Fruit fly (Drosophila melanogaster) whole organism, embryonic: Measurements from ENCODE around the gene vib.

Experiments
- Aef1 ChIP-seq: fragments of 200-800 bp; sonication (Bioruptor generic); IDR thresholded peaks from 3 replicates; pipeline ENCODE4 v1.3.6; 2022; ENCODE audit warnings: missing biosample characterization, missing genetic modification characterization
- CG11456 ChIP-seq: fragments of 200-800 bp; sonication (Bioruptor generic); IDR thresholded peaks from 3 replicates; pipeline ENCODE4 v1.3.6; 2022; ENCODE audit warnings: missing biosample characterization, missing genetic modification characterization
- CG11560 ChIP-seq: fragments of 200-800 bp; sonication (Bioruptor generic); IDR thresholded peaks from 3 replicates; pipeline ENCODE4 v1.3.6; 2022; ENCODE audit warnings: missing biosample characterization, missing genetic modification characterization
- CG12219 ChIP-seq: fragments of 200-800 bp; sonication (Bioruptor generic); optimal IDR thresholded peaks from 3 replicates; lab custom pipeline; 2018; ENCODE audit warnings: missing biosample characterization, mild to moderate bottlenecking, missing genetic modification characterization
- CG12744 ChIP-seq: fragments of 200-800 bp; sonication (Bioruptor generic); optimal IDR thresholded peaks from 2 replicates; lab custom pipeline; 2016; ENCODE audit warnings: missing biosample characterization, missing genetic modification characterization
- CG13894 ChIP-seq: fragments of 200-800 bp; sonication (Bioruptor generic); optimal IDR thresholded peaks from 3 replicates; lab custom pipeline; 2018; ENCODE audit warnings: missing biosample characterization, mild to moderate bottlenecking, missing genetic modification characterization, moderate library complexity
- CG14667 ChIP-seq: fragments of 200-800 bp; sonication (Bioruptor generic); IDR thresholded peaks from 2 replicates; pipeline ENCODE4 v1.3.6; 2022; ENCODE audit warnings: missing biosample characterization, missing genetic modification characterization
- CG15479 ChIP-seq: fragments of 200-800 bp; sonication (Bioruptor generic); optimal IDR thresholded peaks from 3 replicates; lab custom pipeline; 2019; ENCODE audit warnings: missing biosample characterization, mild to moderate bottlenecking, missing genetic modification characterization, moderate library complexity
- CG1832 ChIP-seq: fragments of 200-800 bp; sonication (Bioruptor generic); optimal IDR thresholded peaks from 2 replicates; lab custom pipeline; 2017; ENCODE audit warnings: missing biosample characterization, mild to moderate bottlenecking, missing genetic modification characterization, inconsistent platforms
- CG18764 ChIP-seq: fragments of 200-800 bp; sonication (Bioruptor generic); optimal IDR thresholded peaks from 3 replicates; lab custom pipeline; 2016; ENCODE audit warnings: missing biosample characterization, missing genetic modification characterization
- CG2116 ChIP-seq: fragments of 200-800 bp; sonication (Bioruptor generic); optimal IDR thresholded peaks from 3 replicates; lab custom pipeline; 2018; ENCODE audit warnings: missing biosample characterization, mild to moderate bottlenecking, missing genetic modification characterization
- CG2199 ChIP-seq: fragments of 200-800 bp; sonication (Bioruptor generic); IDR thresholded peaks from 3 replicates; pipeline ENCODE4 v1.3.6; 2022; ENCODE audit warnings: missing biosample characterization, missing genetic modification characterization
- CG30431 ChIP-seq: fragments of 200-800 bp; sonication (Bioruptor generic); optimal IDR thresholded peaks from 2 replicates; lab custom pipeline; 2017; ENCODE audit warnings: missing biosample characterization, missing genetic modification characterization
- CG31365 ChIP-seq: fragments of 200-800 bp; sonication (Bioruptor generic); optimal IDR thresholded peaks from 2 replicates; lab custom pipeline; 2018; ENCODE audit warnings: missing biosample characterization, mild to moderate bottlenecking, missing genetic modification characterization
- CG31388 ChIP-seq: fragments of 200-800 bp; sonication (Bioruptor generic); optimal IDR thresholded peaks from 2 replicates; lab custom pipeline; 2016; ENCODE audit warnings: missing biosample characterization, missing genetic modification characterization
- CG34376 ChIP-seq: fragments of 200-800 bp; sonication (Bioruptor generic); optimal IDR thresholded peaks from 2 replicates; lab custom pipeline; 2018; ENCODE audit warnings: missing biosample characterization, mild to moderate bottlenecking, missing genetic modification characterization
- CG34422 ChIP-seq: fragments of 200-800 bp; sonication (Bioruptor generic); IDR thresholded peaks from 3 replicates; pipeline ENCODE4 v1.3.6; 2022; ENCODE audit warnings: missing biosample characterization, missing genetic modification characterization
- CG3847 ChIP-seq: fragments of 200-800 bp; sonication (Bioruptor generic); IDR thresholded peaks from 2 replicates; pipeline ENCODE4 v1.3.6; 2022; ENCODE audit warnings: missing biosample characterization, missing genetic modification characterization
- CG4424 ChIP-seq: fragments of 200-800 bp; sonication (Bioruptor generic); optimal IDR thresholded peaks from 3 replicates; lab custom pipeline; 2016; ENCODE audit warnings: missing biosample characterization, missing genetic modification characterization
- CG4730 ChIP-seq: fragments of 200-800 bp; sonication (Bioruptor generic); IDR thresholded peaks from 2 replicates; pipeline ENCODE4 v1.3.6; 2022; ENCODE audit warnings: missing biosample characterization, missing genetic modification characterization
- CG6272 ChIP-seq: fragments of 200-800 bp; sonication (Bioruptor generic); IDR thresholded peaks from 2 replicates; pipeline ENCODE4 v1.3.6; 2022; ENCODE audit warnings: missing biosample characterization, missing genetic modification characterization
- CG6654 ChIP-seq: fragments of 200-800 bp; sonication (Bioruptor generic); optimal IDR thresholded peaks from 2 replicates; lab custom pipeline; 2017; ENCODE audit warnings: missing biosample characterization, mild to moderate bottlenecking, missing genetic modification characterization
- CG7745 ChIP-seq: fragments of 200-800 bp; sonication (Bioruptor generic); optimal IDR thresholded peaks from 2 replicates; lab custom pipeline; 2018; ENCODE audit warnings: missing biosample characterization, mild to moderate bottlenecking, missing genetic modification characterization, moderate library complexity
- CG8924 ChIP-seq: fragments of 200-800 bp; optimal IDR thresholded peaks from 3 replicates; lab custom pipeline; 2019; ENCODE audit warnings: missing biosample characterization, mild to moderate bottlenecking, missing genetic modification characterization, moderate library complexity
- CG9817 ChIP-seq: fragments of 200-800 bp; sonication (Bioruptor generic); optimal IDR thresholded peaks from 2 replicates; lab custom pipeline; 2018; ENCODE audit warnings: missing biosample characterization, mild to moderate bottlenecking, missing genetic modification characterization, moderate library complexity
- D19B ChIP-seq: fragments of 200-800 bp; sonication (Bioruptor generic); optimal IDR thresholded peaks from 2 replicates; lab custom pipeline; 2017; ENCODE audit warnings: missing biosample characterization, mild to moderate bottlenecking, missing genetic modification characterization
- Eip74EF ChIP-seq, 2 experiments: fragments of 200-800 bp in 1 of 2; fragments of >200 bp in 1 of 2; sonication (Bioruptor generic) in 1 of 2; optimal IDR thresholded peaks; 2 replicates each; lab custom pipeline; 2017 to 2019; ENCODE audit warnings: missing biosample characterization in 2 of 2, missing genetic modification characterization in 2 of 2, mild to moderate bottlenecking in 1 of 2, moderate library complexity in 1 of 2
- Fer1 ChIP-seq: fragments of 200-800 bp; sonication (Bioruptor generic); optimal IDR thresholded peaks from 2 replicates; lab custom pipeline; 2017; ENCODE audit warnings: missing biosample characterization, mild to moderate bottlenecking, missing genetic modification characterization
- GATAe ChIP-seq: fragments of 200-800 bp; sonication (Bioruptor generic); conservative IDR thresholded peaks from 2 replicates; pipeline ENCODE4 v1.3.6; 2022; ENCODE audit warnings: missing biosample characterization, missing genetic modification characterization
- HLH4C ChIP-seq: fragments of 200-800 bp; sonication (Bioruptor generic); IDR thresholded peaks from 3 replicates; pipeline ENCODE4 v1.3.6; 2022; ENCODE audit warnings: missing biosample characterization, missing genetic modification characterization; ENCODE audit not compliant: partially characterized antibody
- HmgD ChIP-seq: fragments of 200-800 bp; sonication (Bioruptor generic); optimal IDR thresholded peaks from 3 replicates; lab custom pipeline; 2016; ENCODE audit warnings: missing biosample characterization, missing genetic modification characterization
- HmgZ ChIP-seq: fragments of 200-800 bp; sonication (Bioruptor generic); optimal IDR thresholded peaks from 2 replicates; lab custom pipeline; 2018; ENCODE audit warnings: missing biosample characterization, mild to moderate bottlenecking, missing genetic modification characterization
- Hr51 ChIP-seq, 2 experiments: fragments of 200-800 bp; sonication (Bioruptor generic); optimal IDR thresholded peaks; 2 replicates in 1 of 2; 3 replicates in 1 of 2; lab custom pipeline; 2016 to 2018; ENCODE audit warnings: missing biosample characterization in 2 of 2, missing genetic modification characterization in 2 of 2, mild to moderate bottlenecking in 1 of 2, moderate library complexity in 1 of 2
- Sox100B ChIP-seq: fragments of 200-800 bp; sonication (Bioruptor generic); optimal IDR thresholded peaks from 3 replicates; lab custom pipeline; 2018; ENCODE audit warnings: missing biosample characterization, mild to moderate bottlenecking, missing genetic modification characterization
- aop ChIP-seq: fragments of 200-800 bp; sonication (Bioruptor generic); IDR thresholded peaks from 2 replicates; pipeline ENCODE4 v1.3.6; 2022; ENCODE audit warnings: missing biosample characterization, missing genetic modification characterization
- bcd ChIP-seq: fragments of 200-800 bp; sonication (Bioruptor generic); optimal IDR thresholded peaks from 2 replicates; lab custom pipeline; 2017; ENCODE audit warnings: missing biosample characterization, mild to moderate bottlenecking, missing genetic modification characterization
- croc ChIP-seq: fragments of 200-800 bp; sonication (Bioruptor generic); conservative IDR thresholded peaks from 3 replicates; pipeline ENCODE4 v1.3.6; 2022; ENCODE audit warnings: missing biosample characterization, missing genetic modification characterization
- dan ChIP-seq: fragments of 200-800 bp; sonication (Bioruptor generic); IDR thresholded peaks from 2 replicates; pipeline ENCODE4 v1.3.6; 2022; ENCODE audit warnings: missing biosample characterization, missing genetic modification characterization
- esg ChIP-seq: fragments of 200-800 bp; sonication (Bioruptor generic); conservative IDR thresholded peaks from 2 replicates; pipeline ENCODE4 v1.3.6; 2022; ENCODE audit warnings: missing biosample characterization, missing genetic modification characterization
- exex ChIP-seq: fragments of 200-800 bp; sonication (Bioruptor generic); optimal IDR thresholded peaks from 4 replicates; lab custom pipeline; 2018; ENCODE audit warnings: missing biosample characterization, mild to moderate bottlenecking, missing genetic modification characterization, moderate library complexity
- gem ChIP-seq: fragments of 200-800 bp; sonication (Bioruptor generic); optimal IDR thresholded peaks from 2 replicates; lab custom pipeline; 2019; ENCODE audit warnings: missing biosample characterization, mild to moderate bottlenecking, missing genetic modification characterization, moderate library complexity
- gsb ChIP-seq: fragments of 200-800 bp; sonication (Bioruptor generic); IDR thresholded peaks from 2 replicates; pipeline ENCODE4 v1.3.6; 2022; ENCODE audit warnings: missing biosample characterization, missing genetic modification characterization
- ken ChIP-seq: fragments of 200-800 bp; sonication (Bioruptor generic); IDR thresholded peaks from 3 replicates; pipeline ENCODE4 v1.3.6; 2022; ENCODE audit warnings: missing biosample characterization, missing genetic modification characterization
- pfk ChIP-seq: fragments of 200-800 bp; sonication (Bioruptor generic); optimal IDR thresholded peaks from 2 replicates; lab custom pipeline; 2018; ENCODE audit warnings: missing biosample characterization, mild to moderate bottlenecking, missing genetic modification characterization, moderate library complexity
- sd ChIP-seq: fragments of 200-800 bp; sonication (Bioruptor generic); optimal IDR thresholded peaks from 3 replicates; lab custom pipeline; 2018; ENCODE audit warnings: missing biosample characterization, mild to moderate bottlenecking, missing genetic modification characterization, moderate library complexity
- shn ChIP-seq: fragments of 200-800 bp; sonication (Bioruptor generic); optimal IDR thresholded peaks from 3 replicates; lab custom pipeline; 2016; ENCODE audit warnings: missing biosample characterization, missing genetic modification characterization
- so ChIP-seq: fragments of 200-800 bp; sonication (Bioruptor generic); IDR thresholded peaks from 3 replicates; pipeline ENCODE4 v1.3.6; 2022; ENCODE audit warnings: missing biosample characterization, missing genetic modification characterization
- stc ChIP-seq: fragments of 200-800 bp; sonication (Bioruptor generic); IDR thresholded peaks from 2 replicates; pipeline ENCODE4 v1.3.6; 2022; ENCODE audit warnings: missing biosample characterization, missing genetic modification characterization
- twi ChIP-seq: fragments of 200-800 bp; optimal IDR thresholded peaks from 2 replicates; lab custom pipeline; 2019; ENCODE audit warnings: missing biosample characterization, mild to moderate bottlenecking, missing genetic modification characterization, moderate library complexity
- yki ChIP-seq: fragments of >200 bp; optimal IDR thresholded peaks from 3 replicates; lab custom pipeline; 2018

Gene vib

dm6 chr3R:19229245-19229644 is 2.8 kb upstream of the vib start, which contains the start of the genes CG5250 and Polr2M (continued):
- TF ChIP-seq D19B (GFP tag; lab: Kevin White, UChicago): no peak
- no peak for TF ChIP-seq Hr51 (GFP tag; optimal IDR thresholded peaks at IDR 0.05; lab: Kevin White, UChicago)
- TF ChIP-seq twi (tag; lab: Kevin White, UChicago): no peak
- no peak for TF ChIP-seq dan (GFP tag; lab: Robert Waterston, UW)
- TF ChIP-seq CG2199 (GFP tag; lab: Robert Waterston, UW): no peak
- peak; percentile 54 for TF ChIP-seq CG2116 (GFP tag; lab: Kevin White, UChicago)
- TF ChIP-seq gem (tag; lab: Kevin White, UChicago): no peak
- TF ChIP-seq aop: no peak
- no peak for TF ChIP-seq CG31365 (tag; lab: Kevin White, UChicago)
- no peak for TF ChIP-seq CG11456 (GFP tag; lab: Robert Waterston, UW)
- TF ChIP-seq CG30431 (GFP tag; lab: Kevin White, UChicago): no peak
- no peak for TF ChIP-seq CG12219 (GFP tag; lab: Kevin White, UChicago)
- TF ChIP-seq CG6654 (GFP tag; lab: Kevin White, UChicago): no peak
- TF ChIP-seq CG15479 (GFP tag; lab: Kevin White, UChicago): no peak
- no peak for TF ChIP-seq CG6272
- no peak for TF ChIP-seq stc (GFP tag; lab: Robert Waterston, UW)
- TF ChIP-seq shn (GFP tag; lab: Kevin White, UChicago): no peak
- TF ChIP-seq HmgD (GFP tag; lab: Kevin White, UChicago): no peak
- TF ChIP-seq so (GFP tag; lab: Robert Waterston, UW): no peak
- no peak for TF ChIP-seq CG18764
- peak; percentile 9 for TF ChIP-seq HmgZ (tag; lab: Kevin White, UChicago)
- TF ChIP-seq CG13894 (tag; lab: Kevin White, UChicago): no peak
- no peak for TF ChIP-seq CG1832 (GFP tag; lab: Kevin White, UChicago)
- no peak for TF ChIP-seq CG7745 (tag; lab: Kevin White, UChicago)
- TF ChIP-seq CG9817 (tag; lab: Kevin White, UChicago): no peak
- no peak for TF ChIP-seq Fer1
- no peak for TF ChIP-seq CG34376 (GFP tag; lab: Kevin White, UChicago)
- TF ChIP-seq sd (tag; lab: Kevin White, UChicago): no peak
- no peak for TF ChIP-seq pfk
- no peak for TF ChIP-seq ken (GFP tag; lab: Robert Waterston, UW)
- TF ChIP-seq CG4424 (GFP tag; lab: Kevin White, UChicago): no peak
- TF ChIP-seq CG4730 (GFP tag; lab: Robert Waterston, UW): no peak
- no peak for TF ChIP-seq CG11560 (tag; lab: Robert Waterston, UW)
- TF ChIP-seq croc (GFP tag; lab: Robert Waterston, UW): no peak

dm6 chr3R:19228080-19228479 is 1.6 kb upstream of the vib start, which contains the start of gene CG11703:
TSS of gene CG11703 (minus strand) at chr3R:19228180.
- no peak for TF ChIP-seq CG8924
- TF ChIP-seq CG15479 (GFP tag; lab: Kevin White, UChicago): no peak
- TF ChIP-seq CG34376 (GFP tag; lab: Kevin White, UChicago): no peak
- no peak for TF ChIP-seq bcd
- no peak for TF ChIP-seq esg (GFP tag; lab: Robert Waterston, UW)
- no peak for TF ChIP-seq CG12744 (GFP tag; lab: Kevin White, UChicago)

- TF ChIP-seq Aef1 (GFP tag; lab: Robert Waterston, UW) (peak; percentile 36), CG34422 (GFP tag; lab: Robert Waterston, UW) (peak; percentile 63; the same call in 1 of the 3 replicates), GATAe (GFP tag; lab: Robert Waterston, UW) (peak; percentile 72), gsb (GFP tag; lab: Robert Waterston, UW) (no peak), exex (peak; percentile 70), CG14667 (no peak), Eip74EF (GFP tag; optimal IDR thresholded peaks at IDR 0.05; lab: Kevin White, UChicago) (no peak), HLH4C (GFP tag; lab: Robert Waterston, UW) (no peak), CG2199 (GFP tag; lab: Robert Waterston, UW) (0 out of 3 replicates have a peak, but pooled peaks have one; percentile 23), CG3847 (GFP tag; lab: Robert Waterston, UW) (no peak), Sox100B (no peak), CG31388 (GFP tag; lab: Kevin White, UChicago) (no peak), yki (lab: Kevin White, UChicago) (peak; percentile 76)
Measured at dm6 chr3R:19225446-19225955, 950 bp downstream of the vib start.
